Fruit fly (Drosophila melanogaster): ENCODE results near the gene Cnot4.

DNA sequence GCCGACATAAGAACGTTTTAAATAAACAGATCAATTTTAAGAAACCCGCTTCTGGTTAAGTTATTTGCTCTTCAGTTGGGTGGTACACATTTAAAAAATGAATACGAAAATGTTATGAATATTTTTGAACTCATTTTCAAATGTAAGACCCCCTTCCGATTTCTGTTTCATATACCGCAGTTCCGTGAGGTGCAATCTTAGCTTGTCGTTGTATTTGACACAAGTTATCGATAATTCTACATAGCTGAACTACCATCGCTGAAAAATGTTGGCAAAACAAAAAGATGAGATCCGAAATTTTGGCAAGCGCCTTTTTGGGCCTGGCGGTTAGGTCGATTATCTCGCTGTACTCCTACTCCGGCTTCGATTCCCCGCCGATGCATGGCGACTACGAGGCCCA, 16.7 kb upstream of the Cnot4 start, which contains the start of gene gny:
- TF ChIP-seq Sox14 (GFP tag; optimal IDR thresholded peaks at IDR 0.05) (no peak), Lpt (GFP tag; optimal IDR thresholded peaks at IDR 0.05) (no peak), salr (GFP tag; optimal IDR thresholded peaks at IDR 0.05) (no peak)

Measured in whole organism, prepupa.